Fruit fly (Drosophila melanogaster) whole organism, wandering third instar larva: ENCODE data around the gene CG13137.

Experiments
- Myc ChIP-seq: fragments of >200 bp; optimal IDR thresholded peaks from 2 replicates; lab custom pipeline; 2017
- br ChIP-seq: fragments of 200-800 bp; sonication (Bioruptor generic); optimal IDR thresholded peaks from 2 replicates; lab custom pipeline; 2016; ENCODE audit warnings: missing biosample characterization, missing genetic modification characterization
- dmrt93B ChIP-seq: fragments of 200-800 bp; sonication (Bioruptor generic); optimal IDR thresholded peaks from 2 replicates; lab custom pipeline; 2018; ENCODE audit warnings: missing biosample characterization, mild to moderate bottlenecking, missing genetic modification characterization
- foxo ChIP-seq, 2 experiments: fragments of 200-800 bp; sonication (Bioruptor generic); optimal IDR thresholded peaks; 2 replicates in 1 of 2; 3 replicates in 1 of 2; lab custom pipeline; 2016 to 2017; ENCODE audit warnings: missing biosample characterization in 2 of 2, missing genetic modification characterization in 2 of 2
- usp ChIP-seq: fragments of >200 bp; optimal IDR thresholded peaks from 2 replicates; lab custom pipeline; 2017; ENCODE audit warnings: missing biosample characterization, missing genetic modification characterization

DNA sequence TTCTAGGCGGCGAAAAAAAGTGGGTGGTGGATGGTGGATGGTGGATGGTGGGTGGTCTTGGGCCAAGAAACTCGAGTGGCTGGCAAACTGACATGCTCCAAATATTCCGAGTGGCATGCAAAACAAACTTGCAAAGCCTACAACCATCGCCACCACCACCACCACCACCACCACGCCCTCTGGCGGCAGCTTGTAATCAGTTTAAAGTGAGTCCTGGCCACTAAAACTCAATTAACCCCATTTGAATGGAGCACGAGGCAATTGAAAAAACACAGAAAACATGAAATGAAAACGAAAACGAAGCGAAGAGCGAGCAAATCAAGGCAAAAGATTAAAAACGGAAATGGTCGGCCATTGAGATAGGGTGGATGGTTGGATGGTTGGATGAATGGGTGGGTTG, 48.5 kb upstream of the CG13137 start:
- TF ChIP-seq dmrt93B (GFP tag; lab: Kevin White, UChicago) = no peak
- no peak for TF ChIP-seq br (GFP tag; lab: Kevin White, UChicago)
- no peak for TF ChIP-seq usp (GFP tag; lab: Kevin White, UChicago)
- TF ChIP-seq Myc (lab: Kevin White, UChicago) = no peak
- no peak for TF ChIP-seq foxo (GFP tag; optimal IDR thresholded peaks at IDR 0.05; lab: Kevin White, UChicago)
